Worm (Caenorhabditis elegans): ENCODE data around the gene pqn-79.
A peak's percentile ranks its signal among the peaks of the same experiment; 100 is the strongest.

ce11 chrIV:15561223-15561656, 34.1 kb upstream of the pqn-79 start:
- TF ChIP-seq W03F9.2 (tag; optimal IDR thresholded peaks at IDR 0.05) = peak; percentile 22
- peak; percentile 35 for TF ChIP-seq him-1 (tag; optimal IDR thresholded peaks at IDR 0.05)

Data from whole organism, L4/young adult.